Fruit fly (Drosophila melanogaster): ENCODE measurements around the gene CG33170.

CG33170 gene

dm6 chr3L:22863367-22864078 is 877 bp upstream of the CG33170 start, which contains the start of gene CG33169 (continued):
- peak; percentile 84 for TF ChIP-seq Max (GFP tag; optimal IDR thresholded peaks at IDR 0.05)
- peak; percentile 52 for TF ChIP-seq twi (tag; optimal IDR thresholded peaks at IDR 0.05)
- TF ChIP-seq pnt (GFP tag; optimal IDR thresholded peaks at IDR 0.05) = peak; percentile 81
- no peak for TF ChIP-seq odd (GFP tag; optimal IDR thresholded peaks at IDR 0.05)
- peak; percentile 44 for TF ChIP-seq CG4730 (GFP tag; IDR thresholded peaks at IDR 0.05)
- peak; percentile 79 for TF ChIP-seq da (GFP tag; optimal IDR thresholded peaks at IDR 0.05)
- peak; percentile 82 for TF ChIP-seq CG10366 (GFP tag; IDR thresholded peaks at IDR 0.05)
- no peak for TF ChIP-seq z (GFP tag; IDR thresholded peaks at IDR 0.05)
- TF ChIP-seq CG12071 (GFP tag; optimal IDR thresholded peaks at IDR 0.05) = peak; percentile 75
- TF ChIP-seq CG11723 (GFP tag; optimal IDR thresholded peaks at IDR 0.05) = peak; percentile 56
- TF ChIP-seq zf30C (GFP tag; optimal IDR thresholded peaks at IDR 0.05) = peak; percentile 40
- no peak for TF ChIP-seq br (optimal IDR thresholded peaks at IDR 0.05)
- TF ChIP-seq tgo (GFP tag; IDR thresholded peaks at IDR 0.05) = peak; percentile 82
- peak; percentile 36 for TF ChIP-seq Six4 (GFP tag; optimal IDR thresholded peaks at IDR 0.05)
- TF ChIP-seq CG4424 (GFP tag; optimal IDR thresholded peaks at IDR 0.05) = peak; percentile 76
- TF ChIP-seq cwo (GFP tag; optimal IDR thresholded peaks at IDR 0.05) = peak; percentile 56
- TF ChIP-seq PHDP (tag; optimal IDR thresholded peaks at IDR 0.05) = peak; percentile 59
- TF ChIP-seq CG13424 (tag; optimal IDR thresholded peaks at IDR 0.05) = peak; percentile 66
- 0 out of 3 replicates have a peak, but pooled peaks have one; percentile 24 for TF ChIP-seq CG7963 (GFP tag; IDR thresholded peaks at IDR 0.05; ENCODE audit: partially characterized antibody)
- peak; percentile 46; the same call in 1 of the 2 replicates for TF ChIP-seq dati (GFP tag; IDR thresholded peaks at IDR 0.05)
- peak; percentile 98 for TF ChIP-seq HmgD (GFP tag; optimal IDR thresholded peaks at IDR 0.05)
- peak; percentile 89 for TF ChIP-seq rib (GFP tag; IDR thresholded peaks at IDR 0.05)
- peak; percentile 99 for TF ChIP-seq pzg (GFP tag; optimal IDR thresholded peaks at IDR 0.05)
- TF ChIP-seq CkIIα-i1 (GFP tag; IDR thresholded peaks at IDR 0.05) = no peak
- TF ChIP-seq CG11456 (GFP tag; IDR thresholded peaks at IDR 0.05) = peak; percentile 96
- TF ChIP-seq YL-1 (GFP tag; optimal IDR thresholded peaks at IDR 0.05) = peak; percentile 83
- peak; percentile 88 for TF ChIP-seq maf-S (GFP tag; optimal IDR thresholded peaks at IDR 0.05)
- peak; percentile 57 for TF ChIP-seq unc-4 (GFP tag; IDR thresholded peaks at IDR 0.05; ENCODE audit: partially characterized antibody)
- no peak for TF ChIP-seq yki (optimal IDR thresholded peaks at IDR 0.05)
- TF ChIP-seq Tbp (GFP tag; optimal IDR thresholded peaks at IDR 0.05) = no peak
- TF ChIP-seq Taf1 (GFP tag; IDR thresholded peaks at IDR 0.05) = no peak
- peak; percentile 76 for TF ChIP-seq CG2712 (tag; optimal IDR thresholded peaks at IDR 0.05)
- peak; percentile 41; the same call in 1 of the 2 replicates for TF ChIP-seq dimm (GFP tag; IDR thresholded peaks at IDR 0.05)
- peak; percentile 90 for TF ChIP-seq CG7786 (GFP tag; optimal IDR thresholded peaks at IDR 0.05)
- no peak for TF ChIP-seq Dip2 (GFP tag; IDR thresholded peaks at IDR 0.05)
- peak; percentile 70; the same call in 1 of the 2 replicates for TF ChIP-seq Doc2 (GFP tag; IDR thresholded peaks at IDR 0.05)
- TF ChIP-seq caup (GFP tag; optimal IDR thresholded peaks at IDR 0.05; ENCODE audit: severe bottlenecking) = peak; percentile 91
- TF ChIP-seq stc (GFP tag; IDR thresholded peaks at IDR 0.05) = peak; percentile 70
- peak; percentile 56; the same call in 2 of the 3 replicates for TF ChIP-seq croc (GFP tag; conservative IDR thresholded peaks at IDR 0.05)
- TF ChIP-seq CG3847 (GFP tag; IDR thresholded peaks at IDR 0.05) = peak; percentile 96
- peak; percentile 58; the same call in 2 of the 3 replicates for TF ChIP-seq B-H1 (GFP tag; IDR thresholded peaks at IDR 0.05)
- TF ChIP-seq CG9797 (GFP tag; optimal IDR thresholded peaks at IDR 0.05) = peak; percentile 50
- no peak for TF ChIP-seq CG6683 (GFP tag; optimal IDR thresholded peaks at IDR 0.05)
- 0 out of 2 replicates have a peak, but pooled peaks have one; percentile 27 for TF ChIP-seq Awh (GFP tag; IDR thresholded peaks at IDR 0.05)
- TF ChIP-seq CG13287 (GFP tag; IDR thresholded peaks at IDR 0.05; ENCODE audit: partially characterized antibody) = peak; percentile 74
- TF ChIP-seq CG18262 (tag; optimal IDR thresholded peaks at IDR 0.05) = no peak
- peak; percentile 45 for TF ChIP-seq jing (GFP tag; optimal IDR thresholded peaks at IDR 0.05)
- peak; percentile 89 for TF ChIP-seq Mad (GFP tag; optimal IDR thresholded peaks at IDR 0.05)
- peak; percentile 69 for TF ChIP-seq CG31224 (GFP tag; IDR thresholded peaks at IDR 0.05)
- peak; percentile 95 for TF ChIP-seq CG11247 (GFP tag; IDR thresholded peaks at IDR 0.05)

Data from whole organism, embryonic.